Fruit fly (Drosophila melanogaster) whole organism, embryonic: Measurements from ENCODE around the gene Appl.

Experiments used
- Antp ChIP-seq: fragments of 200-800 bp; sonication (Bioruptor generic); optimal IDR thresholded peaks from 3 replicates; lab custom pipeline; 2016; ENCODE audit warnings: missing biosample characterization, missing genetic modification characterization
- C15 ChIP-seq: fragments of 200-800 bp; sonication (Bioruptor generic); IDR thresholded peaks from 3 replicates; pipeline ENCODE4 v1.3.6; 2022; ENCODE audit warnings: missing biosample characterization, missing genetic modification characterization
- CG10654 ChIP-seq: fragments of 200-800 bp; sonication (Bioruptor generic); optimal IDR thresholded peaks from 2 replicates; lab custom pipeline; 2016; ENCODE audit warnings: missing biosample characterization, missing genetic modification characterization
- CG11504 ChIP-seq: fragments of 200-800 bp; sonication (Bioruptor generic); optimal IDR thresholded peaks from 3 replicates; lab custom pipeline; 2019; ENCODE audit warnings: missing biosample characterization, mild to moderate bottlenecking, missing genetic modification characterization, moderate library complexity
- CG12391 ChIP-seq: fragments of 200-800 bp; sonication (Bioruptor generic); optimal IDR thresholded peaks from 3 replicates; lab custom pipeline; 2018; ENCODE audit warnings: missing biosample characterization, mild to moderate bottlenecking, missing genetic modification characterization, moderate library complexity
- CG13424 ChIP-seq: fragments of 200-800 bp; sonication (Bioruptor generic); optimal IDR thresholded peaks from 2 replicates; lab custom pipeline; 2019; ENCODE audit warnings: missing biosample characterization, mild to moderate bottlenecking, missing genetic modification characterization, moderate library complexity
- CG15514 ChIP-seq: fragments of 200-800 bp; sonication (Bioruptor generic); optimal IDR thresholded peaks from 3 replicates; lab custom pipeline; 2017; ENCODE audit warnings: missing biosample characterization, missing genetic modification characterization, mild to moderate bottlenecking, moderate library complexity, missing genetic modification reagents
- CG15601 ChIP-seq: fragments of 200-800 bp; sonication (Bioruptor generic); optimal IDR thresholded peaks from 3 replicates; lab custom pipeline; 2019; ENCODE audit warnings: missing biosample characterization, mild to moderate bottlenecking, missing genetic modification characterization, moderate library complexity
- CG16863 ChIP-seq: fragments of 200-800 bp; sonication (Bioruptor generic); optimal IDR thresholded peaks from 3 replicates; lab custom pipeline; 2016; ENCODE audit warnings: missing biosample characterization, missing genetic modification characterization
- CG17802 ChIP-seq: fragments of 200-800 bp; sonication (Bioruptor generic); optimal IDR thresholded peaks from 2 replicates; lab custom pipeline; 2018; ENCODE audit warnings: missing biosample characterization, mild to moderate bottlenecking, missing genetic modification characterization, moderate library complexity
- CG17912 ChIP-seq: fragments of 200-800 bp; sonication (Bioruptor generic); optimal IDR thresholded peaks from 2 replicates; lab custom pipeline; 2018; ENCODE audit warnings: missing biosample characterization, mild to moderate bottlenecking, missing genetic modification characterization
- CG30403 ChIP-seq: fragments of 200-800 bp; sonication (Bioruptor generic); optimal IDR thresholded peaks from 3 replicates; lab custom pipeline; 2016; ENCODE audit warnings: missing biosample characterization, missing genetic modification characterization
- CG42726 ChIP-seq: fragments of 200-800 bp; sonication (Bioruptor generic); IDR thresholded peaks from 2 replicates; pipeline ENCODE4 v1.3.6; 2022; ENCODE audit warnings: missing biosample characterization, missing genetic modification characterization; ENCODE audit not compliant: partially characterized antibody
- CG4282 ChIP-seq: fragments of 200-800 bp; sonication (Bioruptor generic); optimal IDR thresholded peaks from 2 replicates; lab custom pipeline; 2016; ENCODE audit warnings: missing biosample characterization, missing genetic modification characterization
- CG6175 ChIP-seq: fragments of 200-800 bp; sonication (Bioruptor generic); IDR thresholded peaks from 3 replicates; pipeline ENCODE4 v1.3.6; 2022; ENCODE audit warnings: missing biosample characterization, missing genetic modification characterization
- CG6683 ChIP-seq: fragments of 200-800 bp; sonication (Bioruptor generic); optimal IDR thresholded peaks from 2 replicates; lab custom pipeline; 2017; ENCODE audit warnings: missing biosample characterization, mild to moderate bottlenecking, missing genetic modification characterization, missing genetic modification reagents
- CG6689 ChIP-seq: fragments of 200-800 bp; sonication (Bioruptor generic); IDR thresholded peaks from 2 replicates; pipeline ENCODE4 v1.3.6; 2022; ENCODE audit warnings: missing biosample characterization, missing genetic modification characterization
- CG7786 ChIP-seq: fragments of 200-800 bp; sonication (Bioruptor generic); optimal IDR thresholded peaks from 2 replicates; lab custom pipeline; 2016; ENCODE audit warnings: missing biosample characterization, missing genetic modification characterization
- CG7987 ChIP-seq: fragments of 200-800 bp; sonication (Bioruptor generic); optimal IDR thresholded peaks from 2 replicates; lab custom pipeline; 2018; ENCODE audit warnings: missing biosample characterization, mild to moderate bottlenecking, missing genetic modification characterization, moderate library complexity
- CG8359 ChIP-seq: fragments of 200-800 bp; sonication (Bioruptor generic); optimal IDR thresholded peaks from 2 replicates; lab custom pipeline; 2017; ENCODE audit warnings: missing biosample characterization, mild to moderate bottlenecking, missing genetic modification characterization, borderline replicate concordance
- CG8924 ChIP-seq: fragments of 200-800 bp; optimal IDR thresholded peaks from 3 replicates; lab custom pipeline; 2019; ENCODE audit warnings: missing biosample characterization, mild to moderate bottlenecking, missing genetic modification characterization, moderate library complexity
- CG9609 ChIP-seq: fragments of 200-800 bp; sonication (Bioruptor generic); optimal IDR thresholded peaks from 3 replicates; lab custom pipeline; 2016; ENCODE audit warnings: missing biosample characterization, missing genetic modification characterization
- D19B ChIP-seq: fragments of 200-800 bp; sonication (Bioruptor generic); optimal IDR thresholded peaks from 2 replicates; lab custom pipeline; 2017; ENCODE audit warnings: missing biosample characterization, mild to moderate bottlenecking, missing genetic modification characterization
- Dip3 ChIP-seq: fragments of 200-800 bp; sonication (Bioruptor generic); optimal IDR thresholded peaks from 3 replicates; lab custom pipeline; 2016; ENCODE audit warnings: missing biosample characterization, missing genetic modification characterization
- H15 ChIP-seq: fragments of 200-800 bp; sonication (Bioruptor generic); IDR thresholded peaks from 3 replicates; pipeline ENCODE4 v1.3.6; 2022; ENCODE audit warnings: missing biosample characterization, missing genetic modification characterization
- HHEX ChIP-seq: fragments of 200-800 bp; sonication (Bioruptor generic); optimal IDR thresholded peaks from 3 replicates; lab custom pipeline; 2017; ENCODE audit warnings: missing biosample characterization, mild to moderate bottlenecking, missing genetic modification characterization, missing genetic modification reagents
- Lpt ChIP-seq: fragments of >200 bp; optimal IDR thresholded peaks from 2 replicates; lab custom pipeline; 2018; ENCODE audit warnings: missing biosample characterization, missing genetic modification characterization
- PHDP ChIP-seq: fragments of 200-800 bp; sonication (Bioruptor generic); optimal IDR thresholded peaks from 3 replicates; lab custom pipeline; 2018; ENCODE audit warnings: missing biosample characterization, mild to moderate bottlenecking, missing genetic modification characterization, moderate library complexity
- Sry-β ChIP-seq: fragments of 200-800 bp; sonication (Bioruptor generic); optimal IDR thresholded peaks from 2 replicates; lab custom pipeline; 2018; ENCODE audit warnings: missing biosample characterization, mild to moderate bottlenecking, missing genetic modification characterization, moderate library complexity
- Taf1 ChIP-seq: fragments of 200-800 bp; sonication (Bioruptor generic); IDR thresholded peaks from 2 replicates; pipeline ENCODE4 v1.3.6; 2022; ENCODE audit warnings: missing biosample characterization, missing genetic modification characterization
- Usf ChIP-seq: fragments of 200-800 bp; sonication (Bioruptor generic); optimal IDR thresholded peaks from 2 replicates; lab custom pipeline; 2017; ENCODE audit warnings: missing genotype, missing biosample characterization, missing genetic modification characterization
- aop ChIP-seq: fragments of 200-800 bp; sonication (Bioruptor generic); IDR thresholded peaks from 2 replicates; pipeline ENCODE4 v1.3.6; 2022; ENCODE audit warnings: missing biosample characterization, missing genetic modification characterization
- dmrt11E ChIP-seq: fragments of 200-800 bp; sonication (Bioruptor generic); optimal IDR thresholded peaks from 3 replicates; lab custom pipeline; 2018; ENCODE audit warnings: missing biosample characterization, mild to moderate bottlenecking, missing genetic modification characterization, moderate library complexity
- eve ChIP-seq, 2 experiments: fragments of >200 bp; optimal IDR thresholded peaks; 2 replicates each; lab custom pipeline; 2017; ENCODE audit warnings: missing biosample characterization in 2 of 2, missing genetic modification characterization in 2 of 2
- h ChIP-seq: fragments of >200 bp; optimal IDR thresholded peaks from 2 replicates; lab custom pipeline; 2017
- hkb ChIP-seq, 2 experiments: fragments of 200-800 bp in 1 of 2; fragments of >200 bp in 1 of 2; sonication (Bioruptor generic) in 1 of 2; IDR thresholded peaks in 1 of 2; optimal IDR thresholded peaks in 1 of 2; 2 replicates each; pipeline versions ENCODE4 v1.3.6 to Lab custom; 2017 to 2022; ENCODE audit warnings: missing biosample characterization in 1 of 2, missing genetic modification characterization in 1 of 2
- jing ChIP-seq: fragments of 200-800 bp; sonication (Bioruptor generic); optimal IDR thresholded peaks from 2 replicates; lab custom pipeline; 2018; ENCODE audit warnings: missing biosample characterization, mild to moderate bottlenecking, missing genetic modification characterization
- lmd ChIP-seq: fragments of 200-800 bp; sonication (Bioruptor generic); IDR thresholded peaks from 2 replicates; pipeline ENCODE4 v1.3.6; 2022; ENCODE audit warnings: missing biosample characterization, missing genetic modification characterization
- lov ChIP-seq, 2 experiments: fragments of 200-800 bp in 1 of 2; fragments of >200 bp in 1 of 2; sonication (Bioruptor generic) in 1 of 2; IDR thresholded peaks in 1 of 2; optimal IDR thresholded peaks in 1 of 2; 2 replicates in 1 of 2; 3 replicates in 1 of 2; pipeline versions ENCODE4 v1.3.6 to Lab custom; 2017 to 2022; ENCODE audit warnings: missing biosample characterization in 1 of 2, missing genetic modification characterization in 1 of 2
- pita ChIP-seq: fragments of 200-800 bp; sonication (Bioruptor generic); optimal IDR thresholded peaks from 2 replicates; lab custom pipeline; 2017; ENCODE audit warnings: missing biosample characterization, mild to moderate bottlenecking, missing genetic modification characterization
- sim ChIP-seq: fragments of 200-800 bp; sonication (Bioruptor generic); IDR thresholded peaks from 2 replicates; pipeline ENCODE4 v1.3.6; 2022; ENCODE audit warnings: missing biosample characterization, missing genetic modification characterization
- slp2 ChIP-seq: fragments of 200-800 bp; sonication (Bioruptor generic); optimal IDR thresholded peaks from 2 replicates; lab custom pipeline; 2016; ENCODE audit warnings: missing biosample characterization, missing genetic modification characterization
- tio ChIP-seq: fragments of 200-800 bp; sonication (Bioruptor generic); optimal IDR thresholded peaks from 2 replicates; lab custom pipeline; 2017; ENCODE audit warnings: missing biosample characterization, missing genetic modification characterization, inconsistent platforms
- tll ChIP-seq, 2 experiments: fragments of 200-800 bp in 1 of 2; fragments of >200 bp in 1 of 2; sonication (Bioruptor generic) in 1 of 2; optimal IDR thresholded peaks; 2 replicates each; lab custom pipeline; 2017 to 2019; ENCODE audit warnings: missing biosample characterization in 2 of 2, missing genetic modification characterization in 2 of 2, mild to moderate bottlenecking in 1 of 2, moderate library complexity in 1 of 2
- toy ChIP-seq: fragments of 200-800 bp; sonication (Bioruptor generic); IDR thresholded peaks from 2 replicates; pipeline ENCODE4 v1.3.6; 2022; ENCODE audit warnings: missing biosample characterization, missing genetic modification characterization
- tx ChIP-seq: fragments of 200-800 bp; sonication (Bioruptor generic); optimal IDR thresholded peaks from 2 replicates; lab custom pipeline; 2016; ENCODE audit warnings: missing biosample characterization, missing genetic modification characterization
- vnd ChIP-seq: fragments of 200-800 bp; sonication (Bioruptor generic); IDR thresholded peaks from 3 replicates; pipeline ENCODE4 v1.3.6; 2022; ENCODE audit warnings: missing biosample characterization, missing genetic modification characterization; ENCODE audit not compliant: partially characterized antibody
- wek ChIP-seq: fragments of 200-800 bp; sonication (Bioruptor generic); optimal IDR thresholded peaks from 3 replicates; lab custom pipeline; 2018; ENCODE audit warnings: missing biosample characterization, mild to moderate bottlenecking, missing genetic modification characterization, moderate library complexity

Gene Appl

DNA sequence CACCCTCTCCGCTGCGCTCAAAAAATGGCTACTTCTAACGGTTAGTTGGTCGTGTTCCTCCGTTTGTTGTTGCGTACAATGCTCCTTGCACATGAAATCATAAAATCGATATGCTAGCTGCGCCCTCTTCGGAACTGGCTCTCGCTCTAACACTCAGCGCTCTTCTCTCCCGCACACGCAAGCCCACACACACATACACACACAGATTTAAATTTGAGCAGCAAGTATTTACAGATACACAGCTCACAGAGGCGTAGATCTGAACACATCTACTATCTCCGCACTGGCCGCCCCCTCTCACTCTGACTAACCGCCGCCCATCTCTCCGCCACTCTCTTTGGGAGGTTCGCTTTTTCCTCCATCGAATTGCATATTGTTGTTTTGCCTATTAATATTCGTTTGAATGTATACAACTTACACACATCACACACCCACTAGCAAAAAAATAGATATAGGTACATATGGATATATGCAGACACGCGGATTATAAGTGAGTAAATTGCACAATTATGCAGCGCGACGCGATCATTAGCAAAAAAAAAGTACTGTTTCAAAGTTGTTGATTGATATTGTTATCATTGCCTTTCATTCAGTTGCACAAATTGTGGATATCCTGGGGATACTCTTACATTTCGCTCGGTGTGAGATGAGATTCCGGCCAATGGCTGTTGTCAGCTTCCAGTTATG is 7.8 kb upstream of the Appl start (continued):
- TF ChIP-seq D19B (GFP tag; lab: Kevin White, UChicago) (no peak), dmrt11E (tag; lab: Kevin White, UChicago) (peak; percentile 35), lov (optimal IDR thresholded peaks at IDR 0.05; lab: Kevin White, UChicago) (no peak), lov (GFP tag; IDR thresholded peaks at IDR 0.05; lab: Robert Waterston, UW) (0 out of 3 replicates have a peak, but pooled peaks have one; percentile 62), CG7786 (peak; percentile 92), C15 (GFP tag; lab: Robert Waterston, UW) (peak; percentile 27; the same call in 1 of the 3 replicates), eve (GFP tag; optimal IDR thresholded peaks at IDR 0.05; lab: Kevin White, UChicago) (no peak), hkb (optimal IDR thresholded peaks at IDR 0.05; lab: Kevin White, UChicago) (no peak), hkb (GFP tag; IDR thresholded peaks at IDR 0.05; lab: Robert Waterston, UW) (peak; percentile 80), Lpt (no peak), CG13424 (tag; lab: Kevin White, UChicago) (peak; percentile 84), CG10654 (GFP tag; lab: Kevin White, UChicago) (peak; percentile 60), CG11504 (peak; percentile 74), CG8924 (tag; lab: Kevin White, UChicago) (peak; percentile 78), Dip3 (GFP tag; lab: Kevin White, UChicago) (peak; percentile 75), toy (peak; percentile 68), CG6175 (GFP tag; lab: Robert Waterston, UW) (peak; percentile 90), tx (GFP tag; lab: Kevin White, UChicago) (peak; percentile 81), CG7987 (GFP tag; lab: Kevin White, UChicago) (peak; percentile 78), CG6683 (peak; percentile 55), CG9609 (GFP tag; lab: Kevin White, UChicago) (peak; percentile 85), tio (peak; percentile 22), Taf1 (GFP tag; lab: Robert Waterston, UW) (peak; percentile 85), CG30403 (GFP tag; lab: Kevin White, UChicago) (peak; percentile 87), vnd (GFP tag; lab: Robert Waterston, UW) (no peak), CG12391 (peak; percentile 61), H15 (GFP tag; lab: Robert Waterston, UW) (peak; percentile 80), PHDP (tag; lab: Kevin White, UChicago) (peak; percentile 69), wek (GFP tag; lab: Kevin White, UChicago) (peak; percentile 67), jing (GFP tag; lab: Kevin White, UChicago) (no peak), CG8359 (no peak), HHEX (GFP tag; lab: Kevin White, UChicago) (peak; percentile 81), Sry-β (GFP tag; lab: Kevin White, UChicago) (no peak), CG15514 (GFP tag; lab: Kevin White, UChicago) (peak; percentile 84), CG16863 (GFP tag; lab: Kevin White, UChicago) (peak; percentile 72), CG17912 (GFP tag; lab: Kevin White, UChicago) (peak; percentile 74), slp2 (GFP tag; lab: Kevin White, UChicago) (peak; percentile 77), CG15601 (tag; lab: Kevin White, UChicago) (peak; percentile 16), tll (GFP tag; optimal IDR thresholded peaks at IDR 0.05; lab: Kevin White, UChicago) (no peak), pita (GFP tag; lab: Kevin White, UChicago) (no peak), CG6689 (GFP tag; lab: Robert Waterston, UW) (peak; percentile 53; the same call in 1 of the 2 replicates), Usf (GFP tag; lab: Kevin White, UChicago) (peak; percentile 59), lmd (GFP tag; lab: Robert Waterston, UW) (peak; percentile 84), CG4282 (peak; percentile 75), CG42726 (GFP tag; lab: Robert Waterston, UW) (no peak), Antp (GFP tag; lab: Kevin White, UChicago) (peak; percentile 94), aop (GFP tag; lab: Robert Waterston, UW) (peak; percentile 76; the same call in 1 of the 2 replicates), CG17802 (peak; percentile 27), sim (no peak), h (lab: Kevin White, UChicago) (no peak)
